Worm (Caenorhabditis elegans): ENCODE measurements around the gene B0244.9.

Gene B0244.9

DNA sequence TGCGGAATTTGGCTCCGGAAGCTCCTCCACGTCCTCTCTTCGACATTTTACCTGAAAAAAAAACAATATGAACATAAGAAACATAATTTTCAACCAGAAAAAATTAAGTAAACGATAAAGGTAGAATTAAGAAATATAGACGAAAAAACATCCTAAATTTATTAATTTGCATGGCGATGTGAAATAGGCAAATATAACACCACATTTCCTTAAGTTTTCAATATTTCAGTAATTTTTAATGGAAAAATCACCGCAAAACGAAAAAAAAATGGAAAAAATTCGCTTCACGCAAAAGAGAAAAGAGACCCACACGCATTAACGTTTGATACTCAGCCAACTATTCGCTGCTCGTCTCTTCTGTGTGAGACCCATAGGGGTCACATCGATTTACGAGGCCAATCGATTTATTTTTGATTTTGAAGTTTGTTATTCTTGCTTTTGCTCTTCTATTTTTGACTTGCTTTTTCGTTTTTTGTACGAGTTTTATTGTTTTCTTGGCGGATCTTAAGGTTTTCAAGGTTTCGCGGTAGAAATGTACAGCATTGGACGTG, 24.7 kb downstream of the B0244.9 start, which contains the start of gene rpl-23 (continued):
- peak; percentile 80 for TF ChIP-seq pax-3 (tag; optimal IDR thresholded peaks at IDR 0.05)
- no peak for TF ChIP-seq sox-4 (tag; optimal IDR thresholded peaks at IDR 0.05)
- TF ChIP-seq aha-1 (tag; optimal IDR thresholded peaks at IDR 0.05) = peak; percentile 30
- no peak for TF ChIP-seq ces-1 (GFP tag; optimal IDR thresholded peaks at IDR 0.05)
- TF ChIP-seq Y116A8C.19 (tag; optimal IDR thresholded peaks at IDR 0.05; ENCODE audit: borderline replicate concordance) = no peak
- TF ChIP-seq ceh-8 (GFP tag; optimal IDR thresholded peaks at IDR 0.05) = peak; percentile 15
- TF ChIP-seq pqm-1 (tag; optimal IDR thresholded peaks at IDR 0.05) = no peak
- no peak for TF ChIP-seq C34B4.2 (tag; optimal IDR thresholded peaks at IDR 0.05)
- peak; percentile 90 for TF ChIP-seq tbx-2 (tag; optimal IDR thresholded peaks at IDR 0.05)
- TF ChIP-seq mdl-1 (tag; optimal IDR thresholded peaks at IDR 0.05) = peak in 1 of 2 experiments; percentile 83
- peak; percentile 14 to 16 for TF ChIP-seq egl-27 (tag; optimal IDR thresholded peaks at IDR 0.05)
- TF ChIP-seq unc-130 (tag; optimal IDR thresholded peaks at IDR 0.05) = peak; percentile 85
- TF ChIP-seq ets-5 (GFP tag; IDR thresholded peaks at IDR 0.05) = no peak

DNA sequence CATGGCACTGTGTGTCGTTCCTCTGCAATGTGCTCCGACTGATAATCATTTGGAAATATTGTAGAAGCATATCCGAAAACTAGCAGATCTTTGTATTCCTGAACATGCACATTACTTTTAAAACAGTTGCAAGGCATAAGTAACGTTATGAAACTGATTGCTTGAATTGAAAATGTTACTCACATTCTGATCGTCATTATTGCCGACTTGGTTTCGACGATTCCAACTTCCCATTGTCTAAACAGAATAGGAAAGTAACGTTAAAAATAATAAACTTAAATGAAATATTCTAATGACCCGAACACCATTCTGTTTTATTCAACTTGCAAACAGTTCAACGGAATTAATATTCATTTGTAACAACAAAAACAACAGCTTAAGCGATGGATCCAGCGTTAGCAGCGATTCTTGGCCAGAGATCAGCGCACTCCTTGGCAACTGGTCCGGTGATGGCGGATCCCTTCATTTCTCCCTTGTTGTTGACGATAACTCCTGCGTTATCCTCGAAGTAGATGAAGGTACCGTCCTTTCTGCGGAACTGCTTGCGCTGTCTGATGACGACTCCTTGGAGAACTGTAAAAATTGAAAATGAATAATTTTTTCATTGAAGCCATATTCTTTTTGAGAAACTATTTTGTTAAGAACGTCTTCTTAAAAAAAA, 25.5 kb downstream of the B0244.9 start, which contains the start of gene swp-1:
swp-1 (minus strand) TSS at position 298 of the 661 bp plus-strand sequence.
- TF ChIP-seq nhr-85 (tag) = peak; percentile 49
- TF ChIP-seq dsc-1 (tag; optimal IDR thresholded peaks at IDR 0.05) = no peak
- TF ChIP-seq nhr-76 (tag; optimal IDR thresholded peaks at IDR 0.05) = no peak
- TF ChIP-seq nhr-71 (tag; optimal IDR thresholded peaks at IDR 0.05) = peak; percentile 13
- no peak for TF ChIP-seq fkh-10 (GFP tag; optimal IDR thresholded peaks at IDR 0.05)
- peak in 1 of 2 experiments; percentile 26 for TF ChIP-seq lsy-2 (tag; optimal IDR thresholded peaks at IDR 0.05)
- no peak for TF ChIP-seq Y116A8C.19 (tag; optimal IDR thresholded peaks at IDR 0.05; ENCODE audit: borderline replicate concordance)
- no peak for TF ChIP-seq nhr-19 (GFP tag; conservative IDR thresholded peaks at IDR 0.05)
- TF ChIP-seq nhr-12 (tag; optimal IDR thresholded peaks at IDR 0.05) = no peak
- no peak for TF ChIP-seq nhr-20 (tag; optimal IDR thresholded peaks at IDR 0.05)

DNA sequence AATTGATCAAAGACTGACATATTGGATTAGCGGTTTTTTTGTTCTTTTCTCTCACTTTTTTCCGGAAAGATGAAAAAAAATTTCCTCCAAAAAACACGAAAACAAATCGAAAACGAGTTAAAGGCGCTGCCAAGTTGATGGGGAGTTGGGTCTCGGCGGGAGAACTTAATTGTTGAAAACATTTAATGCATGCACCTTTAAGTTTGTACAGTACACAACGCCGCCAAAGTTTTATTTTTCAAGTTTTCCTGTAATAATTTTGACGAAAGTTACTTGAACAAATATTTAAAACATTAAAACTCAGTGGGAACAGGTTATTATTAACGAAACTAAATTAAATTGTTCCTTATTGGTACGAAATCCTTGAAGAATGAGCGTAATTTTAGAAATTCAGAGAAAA, 29.3 kb downstream of the B0244.9 start:
- no peak for TF ChIP-seq ceh-63 (GFP tag; optimal IDR thresholded peaks at IDR 0.05)
- TF ChIP-seq ceh-90 (tag; optimal IDR thresholded peaks at IDR 0.05) = no peak
- no peak for TF ChIP-seq nhr-84 (tag; optimal IDR thresholded peaks at IDR 0.05)
- no peak for TF ChIP-seq nhr-85 (tag)
- no peak for TF ChIP-seq elt-2 (tag; optimal IDR thresholded peaks at IDR 0.05)
- TF ChIP-seq unc-130 (tag; optimal IDR thresholded peaks at IDR 0.05) = no peak
- TF ChIP-seq nhr-20 (tag; optimal IDR thresholded peaks at IDR 0.05) = no peak
- no peak for TF ChIP-seq lin-13 (GFP tag; optimal IDR thresholded peaks at IDR 0.05)
- TF ChIP-seq nhr-19 (GFP tag; conservative IDR thresholded peaks at IDR 0.05) = no peak
- TF ChIP-seq mab-9 (GFP tag; IDR thresholded peaks at IDR 0.05) = no peak
- no peak for TF ChIP-seq Y116A8C.19 (tag; optimal IDR thresholded peaks at IDR 0.05; ENCODE audit: borderline replicate concordance)
- TF ChIP-seq xbp-1 (tag; optimal IDR thresholded peaks at IDR 0.05) = no peak
- TF ChIP-seq grh-1 (GFP tag; IDR thresholded peaks at IDR 0.05) = no peak
- TF ChIP-seq ces-1 (GFP tag; optimal IDR thresholded peaks at IDR 0.05) = no peak
- no peak for TF ChIP-seq blmp-1 (tag; optimal IDR thresholded peaks at IDR 0.05)
- TF ChIP-seq mdl-1 (tag; optimal IDR thresholded peaks at IDR 0.05) = no peak
- TF ChIP-seq F16B12.6 (tag; optimal IDR thresholded peaks at IDR 0.05) = no peak
- TF ChIP-seq C04F5.9 (tag; optimal IDR thresholded peaks at IDR 0.05) = no peak
- TF ChIP-seq lin-35 (GFP tag; optimal IDR thresholded peaks at IDR 0.05) = no peak

DNA sequence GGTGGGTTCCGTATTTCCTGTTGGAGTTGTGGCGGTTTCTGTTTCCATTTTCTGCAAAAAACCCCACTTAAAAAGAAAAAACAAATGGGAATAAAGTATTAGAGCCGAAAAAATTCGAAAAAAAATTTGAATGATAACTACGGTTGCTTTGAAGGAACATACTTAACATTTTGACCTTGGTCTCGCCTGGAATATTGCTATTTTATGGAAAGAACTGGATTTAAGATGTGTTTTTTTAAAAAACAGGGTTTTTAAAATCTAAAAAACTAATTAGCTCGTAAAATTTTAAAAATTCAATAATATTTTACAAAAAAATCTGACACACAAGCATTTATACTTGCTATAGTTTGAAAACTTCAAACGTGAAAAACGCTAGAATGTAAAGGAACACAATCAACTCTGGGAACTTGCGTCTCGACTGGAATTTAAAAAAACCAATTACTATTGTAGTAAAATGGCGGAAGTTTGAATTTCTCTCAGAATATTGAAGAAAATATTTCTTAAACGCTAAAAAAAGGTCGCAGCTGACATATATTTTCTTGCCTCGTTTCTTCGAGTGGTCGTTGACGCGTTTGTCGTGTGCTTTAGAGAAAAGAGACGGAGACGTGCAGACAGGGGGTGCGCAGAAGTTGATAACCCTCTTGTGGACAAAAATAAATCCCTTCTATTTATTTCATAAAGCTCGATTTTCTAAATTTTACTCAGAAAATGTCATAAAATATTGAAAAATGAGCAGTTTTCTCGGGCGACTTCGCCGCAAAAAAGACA, 32.7 kb downstream of the B0244.9 start, which contains the start of the genes lgg-3 and rgs-5:
lgg-3 (minus strand) TSS at position 51 of the 768 bp plus-strand sequence.
rgs-5 (plus strand) TSS at position 593 of the 768 bp plus-strand sequence.
- TF ChIP-seq sptf-1 (tag; optimal IDR thresholded peaks at IDR 0.05) = no peak
- no peak for TF ChIP-seq nhr-12 (tag; optimal IDR thresholded peaks at IDR 0.05)
- TF ChIP-seq ceh-63 (GFP tag; optimal IDR thresholded peaks at IDR 0.05) = no peak
- no peak for TF ChIP-seq mab-9 (GFP tag; IDR thresholded peaks at IDR 0.05)
- no peak for TF ChIP-seq ceh-8 (GFP tag; optimal IDR thresholded peaks at IDR 0.05)
- TF ChIP-seq ets-5 (GFP tag; IDR thresholded peaks at IDR 0.05) = no peak
- no peak for TF ChIP-seq nhr-84 (tag; optimal IDR thresholded peaks at IDR 0.05)
- TF ChIP-seq aha-1 (tag; optimal IDR thresholded peaks at IDR 0.05) = no peak
- no peak for TF ChIP-seq elt-2 (tag; optimal IDR thresholded peaks at IDR 0.05)
- TF ChIP-seq elt-3 (tag; optimal IDR thresholded peaks at IDR 0.05) = peak in 1 of 6 experiments; percentile 28
- TF ChIP-seq swsn-7 (tag; optimal IDR thresholded peaks at IDR 0.05) = no peak
- TF ChIP-seq egl-13 (tag; optimal IDR thresholded peaks at IDR 0.05) = no peak
- no peak for TF ChIP-seq tlp-1 (tag; optimal IDR thresholded peaks at IDR 0.05)
- TF ChIP-seq zip-4 (GFP tag; optimal IDR thresholded peaks at IDR 0.05) = no peak
- no peak for TF ChIP-seq xbp-1 (tag; optimal IDR thresholded peaks at IDR 0.05)
- TF ChIP-seq lin-35 (GFP tag; optimal IDR thresholded peaks at IDR 0.05) = peak; percentile 10 to 70
- no peak for TF ChIP-seq nhr-76 (tag; optimal IDR thresholded peaks at IDR 0.05)
- peak; percentile 3 for TF ChIP-seq nhr-20 (tag; optimal IDR thresholded peaks at IDR 0.05)
- peak; percentile 30 to 62 for TF ChIP-seq lsy-2 (tag; optimal IDR thresholded peaks at IDR 0.05)
- no peak for TF ChIP-seq ces-1 (GFP tag; optimal IDR thresholded peaks at IDR 0.05)
- TF ChIP-seq unc-30 (tag; optimal IDR thresholded peaks at IDR 0.05) = no peak
- no peak for TF ChIP-seq fos-1 (tag; optimal IDR thresholded peaks at IDR 0.05)
- no peak for TF ChIP-seq dsc-1 (tag; optimal IDR thresholded peaks at IDR 0.05)
